Fruit fly (Drosophila melanogaster): ENCODE results near the gene CG2258.
A peak's percentile ranks its signal among the peaks of the same experiment; 100 is the strongest.

CG2258 gene

DNA sequence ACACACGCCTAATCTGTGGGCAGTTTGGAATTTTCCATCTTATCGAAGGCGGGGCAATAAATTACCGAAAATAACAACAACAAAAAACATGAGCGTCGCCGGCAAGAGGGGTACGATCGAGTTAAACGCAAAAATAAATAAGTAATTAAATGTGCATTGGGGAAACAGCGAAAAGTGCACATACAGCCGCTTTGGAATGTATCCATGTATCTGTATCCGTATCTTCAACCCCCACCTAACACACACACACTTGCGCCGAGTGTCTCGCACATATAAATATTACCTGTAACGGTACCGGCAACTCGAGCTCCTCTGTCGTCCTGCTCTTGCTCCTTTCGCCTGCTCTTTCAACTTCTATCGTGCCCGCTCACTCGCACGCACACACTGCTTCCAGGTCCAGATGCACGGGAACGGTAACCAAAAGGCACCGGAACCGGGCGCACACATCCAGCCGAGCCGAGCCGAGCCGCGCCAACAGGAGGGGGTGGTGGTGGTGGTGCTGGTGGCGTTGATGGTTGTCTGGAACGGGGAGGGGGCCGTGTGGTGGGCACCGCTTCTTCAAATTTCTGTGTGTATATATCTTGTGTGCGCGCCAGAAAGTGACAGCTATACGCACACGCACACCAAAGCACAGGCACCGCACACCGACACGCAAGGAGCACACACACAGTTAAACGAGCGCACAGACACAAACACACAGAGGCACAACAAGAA lies 39.6 kb upstream of the CG2258 start (continued):
- TF ChIP-seq CG7372 (GFP tag; IDR thresholded peaks at IDR 0.05) = no peak
- TF ChIP-seq Poxn (GFP tag; IDR thresholded peaks at IDR 0.05) = no peak
- peak; percentile 3 for TF ChIP-seq CG10979 (tag; optimal IDR thresholded peaks at IDR 0.05)
- TF ChIP-seq stc (GFP tag; IDR thresholded peaks at IDR 0.05) = no peak
- TF ChIP-seq corto (GFP tag; optimal IDR thresholded peaks at IDR 0.05) = no peak
- TF ChIP-seq Xbp1 (GFP tag; optimal IDR thresholded peaks at IDR 0.05) = peak; percentile 16
- 0 out of 2 replicates have a peak, but pooled peaks have one; percentile 8 for TF ChIP-seq unc-4 (GFP tag; IDR thresholded peaks at IDR 0.05; ENCODE audit: partially characterized antibody)
- peak; percentile 22 for TF ChIP-seq Myb (GFP tag; optimal IDR thresholded peaks at IDR 0.05)
- TF ChIP-seq Drgx (GFP tag; IDR thresholded peaks at IDR 0.05) = peak; percentile 42; the same call in 1 of the 2 replicates
- peak; percentile 25 for TF ChIP-seq CG32532 (GFP tag; IDR thresholded peaks at IDR 0.05)
- no peak for TF ChIP-seq CG10274 (GFP tag; optimal IDR thresholded peaks at IDR 0.05)
- TF ChIP-seq CG34422 (GFP tag; IDR thresholded peaks at IDR 0.05) = peak; percentile 77; the same call in 2 of the 3 replicates
- TF ChIP-seq abd-A (tag; optimal IDR thresholded peaks at IDR 0.05) = peak; percentile 82
- TF ChIP-seq CG8290 (GFP tag; optimal IDR thresholded peaks at IDR 0.05) = no peak
- TF ChIP-seq CG8290 (tag; optimal IDR thresholded peaks at IDR 0.05) = peak in 1 of 2 experiments; percentile 33
- peak; percentile 36 for TF ChIP-seq CG7786 (GFP tag; optimal IDR thresholded peaks at IDR 0.05)
- peak; percentile 90 for TF ChIP-seq Deaf1 (tag; optimal IDR thresholded peaks at IDR 0.05)
- TF ChIP-seq CG13894 (tag; optimal IDR thresholded peaks at IDR 0.05) = no peak
- no peak for TF ChIP-seq CG6689 (GFP tag; IDR thresholded peaks at IDR 0.05)
- no peak for TF ChIP-seq stwl (tag; optimal IDR thresholded peaks at IDR 0.05)
- peak; percentile 22 for TF ChIP-seq CG16863 (GFP tag; optimal IDR thresholded peaks at IDR 0.05)
- no peak for TF ChIP-seq CG17385 (GFP tag; optimal IDR thresholded peaks at IDR 0.05)
- peak; percentile 15 for TF ChIP-seq ems (GFP tag; optimal IDR thresholded peaks at IDR 0.05)
- TF ChIP-seq HLH3B (GFP tag; IDR thresholded peaks at IDR 0.05) = no peak
- TF ChIP-seq CG34376 (GFP tag; optimal IDR thresholded peaks at IDR 0.05) = peak; percentile 36
- peak; percentile 90 for TF ChIP-seq CG2120 (GFP tag; optimal IDR thresholded peaks at IDR 0.05)
- 0 out of 3 replicates have a peak, but pooled peaks have one; percentile 48 for TF ChIP-seq ci (GFP tag; IDR thresholded peaks at IDR 0.05)
- TF ChIP-seq CG12219 (GFP tag; optimal IDR thresholded peaks at IDR 0.05) = peak; percentile 10
- peak; percentile 37; the same call in 1 of the 2 replicates for TF ChIP-seq CG9932 (GFP tag; IDR thresholded peaks at IDR 0.05)
- no peak for TF ChIP-seq Ptx1 (GFP tag; IDR thresholded peaks at IDR 0.05)
- TF ChIP-seq sisA (GFP tag; IDR thresholded peaks at IDR 0.05) = no peak
- TF ChIP-seq Rfx (GFP tag; IDR thresholded peaks at IDR 0.05) = peak; percentile 45; the same call in 1 of the 2 replicates
- TF ChIP-seq CG9727 (GFP tag; optimal IDR thresholded peaks at IDR 0.05) = peak; percentile 42
- peak; percentile 46 for TF ChIP-seq gem (tag; optimal IDR thresholded peaks at IDR 0.05)
- no peak for TF ChIP-seq salm (tag; optimal IDR thresholded peaks at IDR 0.05)
- no peak for TF ChIP-seq Nf-YA (GFP tag; IDR thresholded peaks at IDR 0.05)
- no peak for TF ChIP-seq Neu2 (GFP tag; optimal IDR thresholded peaks at IDR 0.05; ENCODE audit: borderline replicate concordance)
- TF ChIP-seq nom (GFP tag; optimal IDR thresholded peaks at IDR 0.05) = peak; percentile 43
- TF ChIP-seq Nf-YC (tag; optimal IDR thresholded peaks at IDR 0.05) = peak; percentile 30
- TF ChIP-seq CG8478 (optimal IDR thresholded peaks at IDR 0.05) = peak; percentile 84
- no peak for TF ChIP-seq Jarid2 (GFP tag; optimal IDR thresholded peaks at IDR 0.05)
- peak; percentile 11 for TF ChIP-seq Sox102F (GFP tag; optimal IDR thresholded peaks at IDR 0.05)
- TF ChIP-seq pho (GFP tag; optimal IDR thresholded peaks at IDR 0.05) = peak; percentile 8
- TF ChIP-seq CG11504 (tag; optimal IDR thresholded peaks at IDR 0.05) = peak; percentile 24
- no peak for TF ChIP-seq Spps (tag; optimal IDR thresholded peaks at IDR 0.05)
- no peak for TF ChIP-seq ash1 (GFP tag; optimal IDR thresholded peaks at IDR 0.05)
- TF ChIP-seq crp (GFP tag; optimal IDR thresholded peaks at IDR 0.05) = no peak
- no peak for TF ChIP-seq CG15696 (tag; optimal IDR thresholded peaks at IDR 0.05)
- peak; percentile 83 for TF ChIP-seq Med (GFP tag)
- TF ChIP-seq CG7745 (tag; optimal IDR thresholded peaks at IDR 0.05) = no peak

Measured in whole organism, embryonic.